Fruit fly (Drosophila melanogaster) whole organism, embryonic: ENCODE data around the gene Tom70.

Source experiments
- Atf-2 ChIP-seq: fragments of 200-800 bp; sonication (Bioruptor generic); optimal IDR thresholded peaks from 2 replicates; lab custom pipeline; 2016; ENCODE audit warnings: missing biosample characterization, missing genetic modification characterization
- CG12744 ChIP-seq: fragments of 200-800 bp; sonication (Bioruptor generic); optimal IDR thresholded peaks from 2 replicates; lab custom pipeline; 2016; ENCODE audit warnings: missing biosample characterization, missing genetic modification characterization
- cas ChIP-seq: fragments of 200-800 bp; sonication (Bioruptor generic); IDR thresholded peaks from 2 replicates; pipeline ENCODE4 v1.3.6; 2022; ENCODE audit warnings: missing biosample characterization, missing genetic modification characterization
- ttk ChIP-seq: fragments of 200-800 bp; sonication (Bioruptor generic); IDR thresholded peaks from 2 replicates; pipeline ENCODE4 v2.1.2; 2022; ENCODE audit warnings: missing biosample characterization, missing genetic modification characterization

DNA sequence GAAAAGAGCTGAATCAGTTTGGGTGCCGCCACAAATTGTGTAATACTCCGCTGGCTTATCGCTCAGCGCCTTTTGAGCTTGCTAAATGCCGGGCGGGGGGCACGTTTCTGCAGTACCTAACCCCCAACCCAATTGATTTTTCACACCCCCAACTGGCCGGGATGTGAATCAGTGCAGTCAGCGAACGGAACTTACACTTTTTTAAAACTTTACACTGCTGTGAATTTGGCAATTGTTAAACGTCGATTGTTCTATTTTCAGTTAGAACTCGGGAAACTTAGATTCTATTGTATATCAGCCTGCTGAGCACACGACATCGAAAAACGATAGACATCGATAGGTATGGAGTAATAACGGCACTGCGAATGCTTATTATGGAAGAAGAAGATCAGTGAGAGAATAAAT lies at the start of gene Tom70:
- no peak for TF ChIP-seq CG12744 (GFP tag; lab: Kevin White, UChicago)
- TF ChIP-seq ttk (GFP tag; lab: Robert Waterston, UW) = no peak
- no peak for TF ChIP-seq cas (GFP tag; lab: Robert Waterston, UW)
- TF ChIP-seq Atf-2 = no peak
